Fruit fly (Drosophila melanogaster) whole organism, embryonic: ENCODE data around the gene CG33325.

ENCODE experiments used
- Antp ChIP-seq: fragments of 200-800 bp; sonication (Bioruptor generic); optimal IDR thresholded peaks from 3 replicates; lab custom pipeline; 2016; ENCODE audit warnings: missing biosample characterization, missing genetic modification characterization
- CG10979 ChIP-seq: fragments of 200-800 bp; sonication (Bioruptor generic); optimal IDR thresholded peaks from 2 replicates; lab custom pipeline; 2018; ENCODE audit warnings: missing biosample characterization, mild to moderate bottlenecking, missing genetic modification characterization, moderate library complexity
- CG13123 ChIP-seq: fragments of 200-800 bp; sonication (Bioruptor generic); optimal IDR thresholded peaks from 2 replicates; lab custom pipeline; 2016; ENCODE audit warnings: missing biosample characterization, missing genetic modification characterization
- CG13424 ChIP-seq: fragments of 200-800 bp; sonication (Bioruptor generic); optimal IDR thresholded peaks from 2 replicates; lab custom pipeline; 2019; ENCODE audit warnings: missing biosample characterization, mild to moderate bottlenecking, missing genetic modification characterization, moderate library complexity
- CG13624 ChIP-seq: fragments of 200-800 bp; sonication (Bioruptor generic); optimal IDR thresholded peaks from 2 replicates; lab custom pipeline; 2016; ENCODE audit warnings: missing biosample characterization, missing genetic modification characterization
- CG14965 ChIP-seq: fragments of 200-800 bp; sonication (Bioruptor generic); optimal IDR thresholded peaks from 2 replicates; lab custom pipeline; 2016; ENCODE audit warnings: missing biosample characterization, missing genetic modification characterization, borderline replicate concordance
- CG15479 ChIP-seq: fragments of 200-800 bp; sonication (Bioruptor generic); optimal IDR thresholded peaks from 3 replicates; lab custom pipeline; 2019; ENCODE audit warnings: missing biosample characterization, mild to moderate bottlenecking, missing genetic modification characterization, moderate library complexity
- CG15696 ChIP-seq: fragments of 200-800 bp; sonication (Bioruptor generic); optimal IDR thresholded peaks from 2 replicates; lab custom pipeline; 2019; ENCODE audit warnings: missing biosample characterization, mild to moderate bottlenecking, missing genetic modification characterization, moderate library complexity
- CG1603 ChIP-seq: fragments of 200-800 bp; sonication (Bioruptor generic); optimal IDR thresholded peaks from 2 replicates; lab custom pipeline; 2019; ENCODE audit warnings: missing biosample characterization, mild to moderate bottlenecking, missing genetic modification characterization, moderate library complexity
- CG16815 ChIP-seq: fragments of 200-800 bp; sonication (Bioruptor generic); optimal IDR thresholded peaks from 3 replicates; lab custom pipeline; 2017; ENCODE audit warnings: missing biosample characterization, mild to moderate bottlenecking, missing genetic modification characterization
- CG1792 ChIP-seq: fragments of 200-800 bp; sonication (Bioruptor generic); optimal IDR thresholded peaks from 2 replicates; lab custom pipeline; 2016; ENCODE audit warnings: missing biosample characterization, missing genetic modification characterization
- CG2202 ChIP-seq: fragments of 200-800 bp; sonication (Bioruptor generic); optimal IDR thresholded peaks from 2 replicates; lab custom pipeline; 2018; ENCODE audit warnings: missing biosample characterization, mild to moderate bottlenecking, missing genetic modification characterization
- CG30020 ChIP-seq: fragments of 200-800 bp; optimal IDR thresholded peaks from 2 replicates; lab custom pipeline; 2019; ENCODE audit warnings: missing biosample characterization, mild to moderate bottlenecking, missing genetic modification characterization, moderate library complexity
- CG32767 ChIP-seq: fragments of 200-800 bp; sonication (Bioruptor generic); IDR thresholded peaks from 2 replicates; pipeline ENCODE4 v1.3.6; 2022; ENCODE audit warnings: missing biosample characterization, missing genetic modification characterization
- CG6175 ChIP-seq: fragments of 200-800 bp; sonication (Bioruptor generic); IDR thresholded peaks from 3 replicates; pipeline ENCODE4 v1.3.6; 2022; ENCODE audit warnings: missing biosample characterization, missing genetic modification characterization
- CG6813 ChIP-seq: fragments of 200-800 bp; sonication (Bioruptor generic); optimal IDR thresholded peaks from 2 replicates; lab custom pipeline; 2017; ENCODE audit warnings: missing biosample characterization, missing genetic modification characterization, mild to moderate bottlenecking, moderate library complexity, missing genetic modification reagents
- CG8944 ChIP-seq: fragments of 200-800 bp; sonication (Bioruptor generic); optimal IDR thresholded peaks from 3 replicates; lab custom pipeline; 2016; ENCODE audit warnings: missing biosample characterization, missing genetic modification characterization
- CHES-1-like ChIP-seq: fragments of 200-800 bp; sonication (Bioruptor generic); optimal IDR thresholded peaks from 2 replicates; lab custom pipeline; 2016; ENCODE audit warnings: missing biosample characterization, missing genetic modification characterization
- D ChIP-seq, 2 experiments: fragments of 200-800 bp in 1 of 2; fragments of >200 bp in 1 of 2; sonication (Bioruptor generic) in 1 of 2; optimal IDR thresholded peaks; 2 replicates in 1 of 2; 3 replicates in 1 of 2; lab custom pipeline; 2017; ENCODE audit warnings: mild to moderate bottlenecking in 1 of 2, missing biosample characterization in 1 of 2, missing genetic modification characterization in 1 of 2, missing genetic modification reagents in 1 of 2
- D19A ChIP-seq: fragments of 200-800 bp; optimal IDR thresholded peaks from 3 replicates; lab custom pipeline; 2019; ENCODE audit warnings: missing biosample characterization, mild to moderate bottlenecking, missing genetic modification characterization, moderate library complexity
- Dip2 ChIP-seq: fragments of 200-800 bp; sonication (Bioruptor generic); IDR thresholded peaks from 2 replicates; pipeline ENCODE4 v1.3.6; 2022; ENCODE audit warnings: missing biosample characterization, missing genetic modification characterization
- Dip3 ChIP-seq: fragments of 200-800 bp; sonication (Bioruptor generic); optimal IDR thresholded peaks from 3 replicates; lab custom pipeline; 2016; ENCODE audit warnings: missing biosample characterization, missing genetic modification characterization
- Hr51 ChIP-seq, 2 experiments: fragments of 200-800 bp; sonication (Bioruptor generic); optimal IDR thresholded peaks; 2 replicates in 1 of 2; 3 replicates in 1 of 2; lab custom pipeline; 2016 to 2018; ENCODE audit warnings: missing biosample characterization in 2 of 2, missing genetic modification characterization in 2 of 2, mild to moderate bottlenecking in 1 of 2, moderate library complexity in 1 of 2
- Kr ChIP-seq: fragments of 200-800 bp; sonication (Bioruptor generic); optimal IDR thresholded peaks from 2 replicates; lab custom pipeline; 2017; ENCODE audit warnings: missing biosample characterization, mild to moderate bottlenecking, missing genetic modification characterization
- Lpt ChIP-seq: fragments of >200 bp; optimal IDR thresholded peaks from 2 replicates; lab custom pipeline; 2018; ENCODE audit warnings: missing biosample characterization, missing genetic modification characterization
- Poxn ChIP-seq: fragments of 200-800 bp; sonication (Bioruptor generic); IDR thresholded peaks from 2 replicates; pipeline ENCODE4 v1.3.6; 2022; ENCODE audit warnings: missing biosample characterization, missing genetic modification characterization
- Vsx1 ChIP-seq: fragments of 200-800 bp; sonication (Bioruptor generic); optimal IDR thresholded peaks from 2 replicates; lab custom pipeline; 2017; ENCODE audit warnings: missing biosample characterization, mild to moderate bottlenecking, missing genetic modification characterization, missing genetic modification reagents
- ac ChIP-seq: fragments of 200-800 bp; sonication (Bioruptor generic); optimal IDR thresholded peaks from 3 replicates; lab custom pipeline; 2017; ENCODE audit warnings: missing biosample characterization, mild to moderate bottlenecking, missing genetic modification characterization
- bsh ChIP-seq, 2 experiments: fragments of 200-800 bp; sonication (Bioruptor generic); optimal IDR thresholded peaks; 2 replicates each; lab custom pipeline; 2017 to 2018; ENCODE audit warnings: mild to moderate bottlenecking in 2 of 2, missing biosample characterization in 2 of 2, missing genetic modification characterization in 2 of 2, moderate library complexity in 1 of 2
- cad ChIP-seq: fragments of >200 bp; optimal IDR thresholded peaks from 2 replicates; lab custom pipeline; 2017; ENCODE audit warnings: missing biosample characterization, missing genetic modification characterization
- chm ChIP-seq: fragments of 200-800 bp; sonication (Bioruptor generic); IDR thresholded peaks from 2 replicates; pipeline ENCODE4 v1.3.6; 2022; ENCODE audit warnings: missing biosample characterization, missing genetic modification characterization
- cwo ChIP-seq: fragments of 200-800 bp; sonication (Bioruptor generic); optimal IDR thresholded peaks from 3 replicates; lab custom pipeline; 2017; ENCODE audit warnings: missing biosample characterization, missing genetic modification characterization, mild to moderate bottlenecking, moderate library complexity, missing genetic modification reagents
- dmrt11E ChIP-seq: fragments of 200-800 bp; sonication (Bioruptor generic); optimal IDR thresholded peaks from 3 replicates; lab custom pipeline; 2018; ENCODE audit warnings: missing biosample characterization, mild to moderate bottlenecking, missing genetic modification characterization, moderate library complexity
- fru ChIP-seq: fragments of >200 bp; optimal IDR thresholded peaks from 2 replicates; lab custom pipeline; 2017
- gsb-n ChIP-seq: fragments of 200-800 bp; sonication (Bioruptor generic); optimal IDR thresholded peaks from 3 replicates; lab custom pipeline; 2018; ENCODE audit warnings: missing biosample characterization, mild to moderate bottlenecking, missing genetic modification characterization
- insv ChIP-seq, 2 experiments: fragments of 200-800 bp; sonication (Bioruptor generic); optimal IDR thresholded peaks; 3 replicates each; lab custom pipeline; 2016 to 2018; ENCODE audit warnings: missing biosample characterization in 2 of 2, missing genetic modification characterization in 2 of 2
- otp ChIP-seq: fragments of 200-800 bp; sonication (Bioruptor generic); IDR thresholded peaks from 3 replicates; pipeline ENCODE4, ENCODE4 v1.3.6; 2022; ENCODE audit warnings: missing biosample characterization, missing genetic modification characterization
- pan ChIP-seq, 4 experiments: fragments of >200 bp in 3 of 4; fragments of 200-800 bp in 1 of 4; sonication (Bioruptor generic) in 1 of 4; optimal IDR thresholded peaks in 3 of 4; IDR thresholded peaks in 1 of 4; 2 replicates each; pipeline versions ENCODE4 v1.3.6 to Lab custom; 2017 to 2022; ENCODE audit warnings: missing biosample characterization in 2 of 4, missing genetic modification characterization in 2 of 4, mixed read lengths in 1 of 4
- pfk ChIP-seq: fragments of 200-800 bp; sonication (Bioruptor generic); optimal IDR thresholded peaks from 2 replicates; lab custom pipeline; 2018; ENCODE audit warnings: missing biosample characterization, mild to moderate bottlenecking, missing genetic modification characterization, moderate library complexity
- sens ChIP-seq: fragments of 200-800 bp; sonication (Bioruptor generic); peaks from one replicate; lab custom pipeline; 2016; ENCODE audit warnings: missing biosample characterization, missing genetic modification characterization
- sqz ChIP-seq: fragments of 200-800 bp; sonication (Bioruptor generic); optimal IDR thresholded peaks from 3 replicates; lab custom pipeline; 2018; ENCODE audit warnings: missing biosample characterization, mild to moderate bottlenecking, missing genetic modification characterization
- sr ChIP-seq: fragments of 200-800 bp; sonication (Bioruptor generic); IDR thresholded peaks from 3 replicates; pipeline ENCODE4 v1.3.6; 2022; ENCODE audit warnings: missing biosample characterization, missing genetic modification characterization
- tll ChIP-seq, 2 experiments: fragments of 200-800 bp in 1 of 2; fragments of >200 bp in 1 of 2; sonication (Bioruptor generic) in 1 of 2; optimal IDR thresholded peaks; 2 replicates each; lab custom pipeline; 2017 to 2019; ENCODE audit warnings: missing biosample characterization in 2 of 2, missing genetic modification characterization in 2 of 2, mild to moderate bottlenecking in 1 of 2, moderate library complexity in 1 of 2
- wek ChIP-seq: fragments of 200-800 bp; sonication (Bioruptor generic); optimal IDR thresholded peaks from 3 replicates; lab custom pipeline; 2018; ENCODE audit warnings: missing biosample characterization, mild to moderate bottlenecking, missing genetic modification characterization, moderate library complexity
- zen ChIP-seq: fragments of 200-800 bp; sonication (Bioruptor generic); optimal IDR thresholded peaks from 3 replicates; lab custom pipeline; 2018; ENCODE audit warnings: missing biosample characterization, mild to moderate bottlenecking, missing genetic modification characterization, moderate library complexity

The CG33325 gene

dm6 chr3R:8704669-8705068 is 24.8 kb upstream of the CG33325 start (continued):
- TF ChIP-seq CG30020 (tag; lab: Kevin White, UChicago) (no peak), CG1603 (peak; percentile 22), CG13424 (tag; lab: Kevin White, UChicago) (no peak), Hr51 (GFP tag; optimal IDR thresholded peaks at IDR 0.05; lab: Kevin White, UChicago) (no peak), CG8944 (GFP tag; lab: Kevin White, UChicago) (no peak), CG15479 (GFP tag; lab: Kevin White, UChicago) (peak; percentile 40), sr (no peak), Dip2 (GFP tag; lab: Robert Waterston, UW) (no peak), dmrt11E (peak; percentile 1), CG16815 (GFP tag; lab: Kevin White, UChicago) (no peak), otp (GFP tag; lab: Robert Waterston, UW) (no peak), sens (GFP tag; lab: Kevin White, UChicago) (peak; percentile 81), Vsx1 (GFP tag; lab: Kevin White, UChicago) (no peak), gsb-n (tag; lab: Kevin White, UChicago) (no peak), wek (GFP tag; lab: Kevin White, UChicago) (no peak), Kr (peak; percentile 17), CG6813 (GFP tag; lab: Kevin White, UChicago) (peak; percentile 32), Poxn (GFP tag; lab: Robert Waterston, UW) (no peak), CG10979 (tag; lab: Kevin White, UChicago) (no peak), CG13624 (GFP tag; lab: Kevin White, UChicago) (no peak), CG6175 (no peak), CG15696 (tag; lab: Kevin White, UChicago) (peak; percentile 38), CG2202 (peak; percentile 1), ac (GFP tag; lab: Kevin White, UChicago) (peak; percentile 40)

DNA sequence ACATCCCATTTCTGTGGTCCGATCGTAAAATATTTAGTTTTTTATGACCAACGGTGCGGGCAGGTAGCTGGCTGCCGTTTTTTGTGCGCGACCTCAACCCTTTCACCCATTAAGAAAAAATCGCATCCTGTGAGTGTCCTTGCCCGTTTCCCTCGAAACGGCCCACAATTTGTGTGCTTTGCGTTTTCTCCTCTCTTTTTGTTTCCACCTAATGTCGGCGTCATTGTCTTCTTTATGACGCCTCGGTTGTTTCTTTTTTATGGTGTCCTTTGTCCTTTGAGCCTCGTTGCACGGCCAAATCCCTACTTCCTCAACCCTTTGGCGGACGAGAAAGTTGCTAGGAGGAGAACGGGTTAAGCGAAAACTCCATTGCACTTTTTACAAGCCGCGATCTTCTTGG is 21.4 kb upstream of the CG33325 start:
- TF ChIP-seq D (optimal IDR thresholded peaks at IDR 0.05; lab: Kevin White, UChicago), result peak; percentile 40
- no peak for TF ChIP-seq D (GFP tag; optimal IDR thresholded peaks at IDR 0.05; lab: Kevin White, UChicago)
- no peak for TF ChIP-seq D19A (tag; lab: Kevin White, UChicago)
- no peak for TF ChIP-seq CG32767 (GFP tag; lab: Robert Waterston, UW)
- peak; percentile 93 for TF ChIP-seq Kr
- TF ChIP-seq tll (GFP tag; optimal IDR thresholded peaks at IDR 0.05; lab: Kevin White, UChicago), result peak in 1 of 2 experiments; percentile 20
- TF ChIP-seq cad (GFP tag; lab: Kevin White, UChicago), result peak; percentile 82
- TF ChIP-seq Dip3 (GFP tag; lab: Kevin White, UChicago), result no peak
- TF ChIP-seq pan (optimal IDR thresholded peaks at IDR 0.05; lab: Kevin White, UChicago), result no peak
- no peak for TF ChIP-seq pan (GFP tag; optimal IDR thresholded peaks at IDR 0.05 in 1 of 2, IDR thresholded peaks at IDR 0.05 in 1 of 2)
- TF ChIP-seq pfk, result no peak
- TF ChIP-seq CG14965 (GFP tag; lab: Kevin White, UChicago), result no peak
- TF ChIP-seq Lpt (GFP tag; lab: Kevin White, UChicago), result no peak
- no peak for TF ChIP-seq sqz
- TF ChIP-seq CG13123 (GFP tag; lab: Kevin White, UChicago), result no peak
- TF ChIP-seq insv (GFP tag; optimal IDR thresholded peaks at IDR 0.05; lab: Kevin White, UChicago), result no peak
- no peak for TF ChIP-seq cwo (GFP tag; lab: Kevin White, UChicago)
- TF ChIP-seq bsh (GFP tag; optimal IDR thresholded peaks at IDR 0.05; lab: Kevin White, UChicago), result no peak
- TF ChIP-seq CG1792 (GFP tag; lab: Kevin White, UChicago), result no peak
- TF ChIP-seq chm (GFP tag; lab: Robert Waterston, UW), result no peak
- TF ChIP-seq Antp (GFP tag; lab: Kevin White, UChicago), result no peak
- no peak for TF ChIP-seq fru (lab: Kevin White, UChicago)
- peak; percentile 76 for TF ChIP-seq zen
- no peak for TF ChIP-seq CHES-1-like (GFP tag; lab: Kevin White, UChicago)
